Worm (Caenorhabditis elegans): Measurements from ENCODE around the gene dmsr-8.

dmsr-8 gene

ce11 chrV:10475421-10475820 lies 38.8 kb downstream of the dmsr-8 start:
- TF ChIP-seq ama-1 (optimal IDR thresholded peaks at IDR 0.05) (no peak), crh-2 (tag; optimal IDR thresholded peaks at IDR 0.05) (no peak), nhr-21 (tag; optimal IDR thresholded peaks at IDR 0.05) (no peak), ceh-16 (tag; optimal IDR thresholded peaks at IDR 0.05) (no peak)

ce11 chrV:10474040-10474439 lies 40.1 kb downstream of the dmsr-8 start:
- TF ChIP-seq nhr-77 (tag; optimal IDR thresholded peaks at IDR 0.05): no peak
- no peak for TF ChIP-seq elt-1 (tag; optimal IDR thresholded peaks at IDR 0.05)
- TF ChIP-seq unc-39 (tag; optimal IDR thresholded peaks at IDR 0.05): no peak
- no peak for TF ChIP-seq mab-5 (tag; optimal IDR thresholded peaks at IDR 0.05)
- no peak for TF ChIP-seq snpc-4 (tag; optimal IDR thresholded peaks at IDR 0.05)
- TF ChIP-seq skn-1 (tag; optimal IDR thresholded peaks at IDR 0.05): no peak
- no peak for TF ChIP-seq nhr-129 (tag; optimal IDR thresholded peaks at IDR 0.05)
- no peak for TF ChIP-seq aly-2 (tag; optimal IDR thresholded peaks at IDR 0.05)
- no peak for TF ChIP-seq zag-1 (tag; optimal IDR thresholded peaks at IDR 0.05)
- no peak for TF ChIP-seq R02D3.7 (tag; optimal IDR thresholded peaks at IDR 0.05)
- no peak for TF ChIP-seq nhr-11 (tag; optimal IDR thresholded peaks at IDR 0.05)
- TF ChIP-seq unc-62 (GFP tag; optimal IDR thresholded peaks at IDR 0.05): no peak
- TF ChIP-seq ceh-16 (tag; optimal IDR thresholded peaks at IDR 0.05): no peak
- TF ChIP-seq crh-2 (tag; optimal IDR thresholded peaks at IDR 0.05): no peak
- TF ChIP-seq nhr-237 (tag; optimal IDR thresholded peaks at IDR 0.05): no peak
- no peak for TF ChIP-seq ztf-4 (tag; optimal IDR thresholded peaks at IDR 0.05)
- no peak for TF ChIP-seq lin-39 (tag; optimal IDR thresholded peaks at IDR 0.05)
- no peak for TF ChIP-seq sem-4 (tag; optimal IDR thresholded peaks at IDR 0.05)

ce11 chrV:10472901-10473774 lies 41.0 kb downstream of the dmsr-8 start:
- TF ChIP-seq Y55F3AM.14 (GFP tag; optimal IDR thresholded peaks at IDR 0.05) (peak; percentile 21), nhr-77 (tag; optimal IDR thresholded peaks at IDR 0.05) (no peak), ztf-1 (GFP tag; conservative IDR thresholded peaks at IDR 0.05) (no peak), sma-9 (GFP tag; optimal IDR thresholded peaks at IDR 0.05) (peak; percentile 36), sma-9 (tag; optimal IDR thresholded peaks at IDR 0.05) (no peak), nhr-25 (tag; optimal IDR thresholded peaks at IDR 0.05) (no peak), nhr-21 (tag; optimal IDR thresholded peaks at IDR 0.05) (peak; percentile 43)

- no peak for TF ChIP-seq egl-27 (tag; optimal IDR thresholded peaks at IDR 0.05)
- no peak for TF ChIP-seq sma-9 (GFP tag; optimal IDR thresholded peaks at IDR 0.05)
- no peak for TF ChIP-seq sma-9 (tag; optimal IDR thresholded peaks at IDR 0.05)
- TF ChIP-seq nhr-129 (tag; optimal IDR thresholded peaks at IDR 0.05): peak; percentile 27
Observed at ce11 chrV:10471007-10471406, 43.2 kb downstream of the dmsr-8 start.

- TF ChIP-seq sem-4 (tag; optimal IDR thresholded peaks at IDR 0.05) (no peak), mab-5 (tag; optimal IDR thresholded peaks at IDR 0.05) (no peak), ceh-16 (tag; optimal IDR thresholded peaks at IDR 0.05) (no peak), C34F6.9 (tag; optimal IDR thresholded peaks at IDR 0.05) (no peak), crh-2 (tag; optimal IDR thresholded peaks at IDR 0.05) (no peak), mbf-1 (tag; optimal IDR thresholded peaks at IDR 0.05) (no peak), fos-1 (tag; optimal IDR thresholded peaks at IDR 0.05) (no peak), ztf-11 (tag; optimal IDR thresholded peaks at IDR 0.05) (no peak), ZK546.5 (tag; optimal IDR thresholded peaks at IDR 0.05) (no peak), ztf-4 (tag; optimal IDR thresholded peaks at IDR 0.05) (no peak), aly-2 (tag; optimal IDR thresholded peaks at IDR 0.05) (no peak), unc-62 (GFP tag; optimal IDR thresholded peaks at IDR 0.05) (no peak)
Observed at ce11 chrV:10469845-10470244, 44.3 kb downstream of the dmsr-8 start.

- TF ChIP-seq sem-4 (tag; optimal IDR thresholded peaks at IDR 0.05) (no peak), alr-1 (tag; optimal IDR thresholded peaks at IDR 0.05) (no peak), blmp-1 (tag; optimal IDR thresholded peaks at IDR 0.05; ENCODE audit: insufficient read depth) (no peak), ztf-4 (tag; optimal IDR thresholded peaks at IDR 0.05) (no peak), unc-39 (tag; optimal IDR thresholded peaks at IDR 0.05) (no peak), nhr-25 (tag; optimal IDR thresholded peaks at IDR 0.05) (no peak), mdl-1 (tag; optimal IDR thresholded peaks at IDR 0.05) (no peak), zag-1 (tag; optimal IDR thresholded peaks at IDR 0.05) (no peak), fos-1 (tag; optimal IDR thresholded peaks at IDR 0.05) (no peak), R02D3.7 (tag; optimal IDR thresholded peaks at IDR 0.05) (no peak), F13H6.1 (tag; optimal IDR thresholded peaks at IDR 0.05) (no peak), ztf-11 (tag; optimal IDR thresholded peaks at IDR 0.05) (no peak), ceh-82 (tag; optimal IDR thresholded peaks at IDR 0.05) (no peak), nhr-21 (tag; optimal IDR thresholded peaks at IDR 0.05) (no peak), dmd-4 (tag; optimal IDR thresholded peaks at IDR 0.05) (no peak), nhr-12 (tag; optimal IDR thresholded peaks at IDR 0.05) (no peak), ztf-1 (GFP tag; conservative IDR thresholded peaks at IDR 0.05) (no peak)
Observed at ce11 chrV:10468709-10469108, 45.5 kb downstream of the dmsr-8 start.
